Fruit fly (Drosophila melanogaster): ENCODE measurements around the gene TyrRS.

dm6 chr3L:16390793-16391192 lies 28.3 kb downstream of the TyrRS start:
- no peak for TF ChIP-seq Myc (optimal IDR thresholded peaks at IDR 0.05)
- no peak for TF ChIP-seq usp (GFP tag; optimal IDR thresholded peaks at IDR 0.05)
- TF ChIP-seq Hnf4 (GFP tag; optimal IDR thresholded peaks at IDR 0.05), result no peak
- TF ChIP-seq fru (GFP tag; optimal IDR thresholded peaks at IDR 0.05), result no peak
- no peak for TF ChIP-seq pan (optimal IDR thresholded peaks at IDR 0.05)

Measured in whole organism, wandering third instar larva.